Fruit fly (Drosophila melanogaster) whole organism, embryonic: ENCODE data around the gene Cda5.

Experiments used
- B-H2 ChIP-seq: fragments of 200-800 bp; sonication (Bioruptor generic); optimal IDR thresholded peaks from 2 replicates; lab custom pipeline; 2018; ENCODE audit warnings: missing biosample characterization, mild to moderate bottlenecking, missing genetic modification characterization
- CG11247 ChIP-seq: fragments of 200-800 bp; sonication (Bioruptor generic); IDR thresholded peaks from 2 replicates; pipeline ENCODE4 v1.3.6; 2022; ENCODE audit warnings: missing biosample characterization, missing genetic modification characterization
- CG12744 ChIP-seq: fragments of 200-800 bp; sonication (Bioruptor generic); optimal IDR thresholded peaks from 2 replicates; lab custom pipeline; 2016; ENCODE audit warnings: missing biosample characterization, missing genetic modification characterization
- CG13123 ChIP-seq: fragments of 200-800 bp; sonication (Bioruptor generic); optimal IDR thresholded peaks from 2 replicates; lab custom pipeline; 2016; ENCODE audit warnings: missing biosample characterization, missing genetic modification characterization
- CG13424 ChIP-seq: fragments of 200-800 bp; sonication (Bioruptor generic); optimal IDR thresholded peaks from 2 replicates; lab custom pipeline; 2019; ENCODE audit warnings: missing biosample characterization, mild to moderate bottlenecking, missing genetic modification characterization, moderate library complexity
- CG17802 ChIP-seq: fragments of 200-800 bp; sonication (Bioruptor generic); optimal IDR thresholded peaks from 2 replicates; lab custom pipeline; 2018; ENCODE audit warnings: missing biosample characterization, mild to moderate bottlenecking, missing genetic modification characterization, moderate library complexity
- CG18262 ChIP-seq: fragments of 200-800 bp; optimal IDR thresholded peaks from 3 replicates; lab custom pipeline; 2019; ENCODE audit warnings: missing biosample characterization, mild to moderate bottlenecking, missing genetic modification characterization, moderate library complexity
- CG1832 ChIP-seq: fragments of 200-800 bp; sonication (Bioruptor generic); optimal IDR thresholded peaks from 2 replicates; lab custom pipeline; 2017; ENCODE audit warnings: missing biosample characterization, mild to moderate bottlenecking, missing genetic modification characterization, inconsistent platforms
- CG2678 ChIP-seq: fragments of 200-800 bp; sonication (Bioruptor generic); optimal IDR thresholded peaks from 3 replicates; lab custom pipeline; 2019; ENCODE audit warnings: missing biosample characterization, mild to moderate bottlenecking, missing genetic modification characterization, moderate library complexity
- CG3407 ChIP-seq: fragments of 200-800 bp; sonication (Bioruptor generic); optimal IDR thresholded peaks from 2 replicates; lab custom pipeline; 2018; ENCODE audit warnings: missing biosample characterization, mild to moderate bottlenecking, missing genetic modification characterization
- CG3995 ChIP-seq: fragments of 200-800 bp; sonication (Bioruptor generic); optimal IDR thresholded peaks from 3 replicates; lab custom pipeline; 2016; ENCODE audit warnings: missing biosample characterization, missing genetic modification characterization
- CG4360 ChIP-seq: fragments of 200-800 bp; sonication (Bioruptor generic); IDR thresholded peaks from 2 replicates; pipeline ENCODE4 v1.3.6; 2022; ENCODE audit warnings: missing biosample characterization, missing genetic modification characterization
- CG4820 ChIP-seq: fragments of 200-800 bp; sonication (Bioruptor generic); optimal IDR thresholded peaks from 3 replicates; lab custom pipeline; 2016; ENCODE audit warnings: missing biosample characterization, missing genetic modification characterization
- CG4854 ChIP-seq: fragments of 200-800 bp; sonication (Bioruptor generic); optimal IDR thresholded peaks from 2 replicates; lab custom pipeline; 2016; ENCODE audit warnings: missing biosample characterization, missing genetic modification characterization, inconsistent platforms
- CG6654 ChIP-seq: fragments of 200-800 bp; sonication (Bioruptor generic); optimal IDR thresholded peaks from 2 replicates; lab custom pipeline; 2017; ENCODE audit warnings: missing biosample characterization, mild to moderate bottlenecking, missing genetic modification characterization
- CG6765 ChIP-seq: fragments of 200-800 bp; sonication (Bioruptor generic); optimal IDR thresholded peaks from 3 replicates; lab custom pipeline; 2017; ENCODE audit warnings: missing biosample characterization, mild to moderate bottlenecking, missing genetic modification characterization
- CG6854 ChIP-seq: fragments of 200-800 bp; sonication (Bioruptor generic); optimal IDR thresholded peaks from 3 replicates; lab custom pipeline; 2017; ENCODE audit warnings: missing biosample characterization, mild to moderate bottlenecking, missing genetic modification characterization
- CG8388 ChIP-seq: fragments of 200-800 bp; sonication (Bioruptor generic); optimal IDR thresholded peaks from 2 replicates; lab custom pipeline; 2019; ENCODE audit warnings: missing biosample characterization, mild to moderate bottlenecking, missing genetic modification characterization, moderate library complexity
- CG9817 ChIP-seq: fragments of 200-800 bp; sonication (Bioruptor generic); optimal IDR thresholded peaks from 2 replicates; lab custom pipeline; 2018; ENCODE audit warnings: missing biosample characterization, mild to moderate bottlenecking, missing genetic modification characterization, moderate library complexity
- Dek ChIP-seq: fragments of 200-800 bp; sonication (Bioruptor generic); optimal IDR thresholded peaks from 3 replicates; lab custom pipeline; 2019; ENCODE audit warnings: missing biosample characterization, mild to moderate bottlenecking, missing genetic modification characterization, moderate library complexity
- Fer2 ChIP-seq: fragments of 200-800 bp; sonication (Bioruptor generic); optimal IDR thresholded peaks from 2 replicates; lab custom pipeline; 2018; ENCODE audit warnings: missing biosample characterization, mild to moderate bottlenecking, missing genetic modification characterization, moderate library complexity
- HHEX ChIP-seq: fragments of 200-800 bp; sonication (Bioruptor generic); optimal IDR thresholded peaks from 3 replicates; lab custom pipeline; 2017; ENCODE audit warnings: missing biosample characterization, mild to moderate bottlenecking, missing genetic modification characterization, missing genetic modification reagents
- Hey ChIP-seq: fragments of 200-800 bp; sonication (Bioruptor generic); optimal IDR thresholded peaks from 3 replicates; lab custom pipeline; 2018; ENCODE audit warnings: missing biosample characterization, mild to moderate bottlenecking, missing genetic modification characterization
- Lpt ChIP-seq: fragments of >200 bp; optimal IDR thresholded peaks from 2 replicates; lab custom pipeline; 2018; ENCODE audit warnings: missing biosample characterization, missing genetic modification characterization
- Mrtf ChIP-seq: fragments of 200-800 bp; sonication (Bioruptor generic); IDR thresholded peaks from 3 replicates; pipeline ENCODE4 v1.3.6; 2022; ENCODE audit warnings: missing biosample characterization, missing genetic modification characterization
- NC2β ChIP-seq: fragments of 200-800 bp; sonication (Bioruptor generic); optimal IDR thresholded peaks from 2 replicates; lab custom pipeline; 2016; ENCODE audit warnings: missing biosample characterization, missing genetic modification characterization
- Nf-YA ChIP-seq: fragments of 200-800 bp; sonication (Bioruptor generic); IDR thresholded peaks from 2 replicates; pipeline ENCODE4 v1.3.6; 2022; ENCODE audit warnings: missing biosample characterization, missing genetic modification characterization
- NfI ChIP-seq: fragments of 200-800 bp; sonication (Bioruptor generic); optimal IDR thresholded peaks from 3 replicates; lab custom pipeline; 2018; ENCODE audit warnings: missing biosample characterization, mild to moderate bottlenecking, missing genetic modification characterization, moderate library complexity
- Opbp ChIP-seq: fragments of 200-800 bp; sonication (Bioruptor generic); IDR thresholded peaks from 3 replicates; pipeline ENCODE4 v1.3.6; 2022; ENCODE audit warnings: missing biosample characterization, missing genetic modification characterization; ENCODE audit not compliant: partially characterized antibody
- Sry-β ChIP-seq: fragments of 200-800 bp; sonication (Bioruptor generic); optimal IDR thresholded peaks from 2 replicates; lab custom pipeline; 2018; ENCODE audit warnings: missing biosample characterization, mild to moderate bottlenecking, missing genetic modification characterization, moderate library complexity
- Stat92E ChIP-seq, 3 experiments: fragments of >200 bp in 2 of 3; fragments of 200-800 bp in 1 of 3; sonication (Bioruptor generic) in 1 of 3; optimal IDR thresholded peaks; 2 replicates each; lab custom pipeline; 2017 to 2019; ENCODE audit warnings: missing biosample characterization in 3 of 3, missing genetic modification characterization in 3 of 3, mild to moderate bottlenecking in 1 of 3, moderate library complexity in 1 of 3
- ap ChIP-seq: fragments of 200-800 bp; sonication (Bioruptor generic); IDR thresholded peaks from 2 replicates; pipeline ENCODE4 v1.3.6; 2022; ENCODE audit warnings: missing biosample characterization, missing genetic modification characterization
- bbx ChIP-seq: fragments of 200-800 bp; sonication (Bioruptor generic); IDR thresholded peaks from 2 replicates; pipeline ENCODE4 v1.3.6; 2022; ENCODE audit warnings: missing biosample characterization, missing genetic modification characterization; ENCODE audit not compliant: partially characterized antibody
- crp ChIP-seq, 2 experiments: fragments of 200-800 bp; sonication (Bioruptor generic); optimal IDR thresholded peaks; 2 replicates in 1 of 2; 3 replicates in 1 of 2; lab custom pipeline; 2017; ENCODE audit warnings: missing biosample characterization in 2 of 2, missing genetic modification characterization in 2 of 2, mild to moderate bottlenecking in 1 of 2, moderate library complexity in 1 of 2
- dimm ChIP-seq: fragments of 200-800 bp; sonication (Bioruptor generic); IDR thresholded peaks from 2 replicates; pipeline ENCODE4 v1.3.6; 2022; ENCODE audit warnings: missing biosample characterization, missing genetic modification characterization
- en ChIP-seq: fragments of 200-800 bp; sonication (Bioruptor generic); optimal IDR thresholded peaks from 2 replicates; lab custom pipeline; 2016; ENCODE audit warnings: missing biosample characterization, missing genetic modification characterization
- fd64A ChIP-seq: fragments of 200-800 bp; sonication (Bioruptor generic); optimal IDR thresholded peaks from 3 replicates; lab custom pipeline; 2018; ENCODE audit warnings: missing biosample characterization, mild to moderate bottlenecking, missing genetic modification characterization
- fru ChIP-seq: fragments of >200 bp; optimal IDR thresholded peaks from 2 replicates; lab custom pipeline; 2017
- gce ChIP-seq: fragments of 200-800 bp; sonication (Bioruptor generic); IDR thresholded peaks from 3 replicates; pipeline ENCODE4 v1.3.6; 2022; ENCODE audit warnings: missing biosample characterization, missing genetic modification characterization
- gsb ChIP-seq: fragments of 200-800 bp; sonication (Bioruptor generic); IDR thresholded peaks from 2 replicates; pipeline ENCODE4 v1.3.6; 2022; ENCODE audit warnings: missing biosample characterization, missing genetic modification characterization
- ham ChIP-seq: fragments of 200-800 bp; sonication (Bioruptor generic); IDR thresholded peaks from 2 replicates; pipeline ENCODE4 v1.3.6; 2022; ENCODE audit warnings: missing biosample characterization, missing genetic modification characterization
- hbn ChIP-seq: fragments of 200-800 bp; sonication (Bioruptor generic); IDR thresholded peaks from 2 replicates; pipeline ENCODE4 v1.3.6; 2022; ENCODE audit warnings: missing biosample characterization, missing genetic modification characterization; ENCODE audit not compliant: partially characterized antibody
- hth ChIP-seq: fragments of >200 bp; optimal IDR thresholded peaks from 2 replicates; lab custom pipeline; 2017; ENCODE audit warnings: inconsistent platforms
- pita ChIP-seq: fragments of 200-800 bp; sonication (Bioruptor generic); optimal IDR thresholded peaks from 2 replicates; lab custom pipeline; 2017; ENCODE audit warnings: missing biosample characterization, mild to moderate bottlenecking, missing genetic modification characterization
- so ChIP-seq: fragments of 200-800 bp; sonication (Bioruptor generic); IDR thresholded peaks from 3 replicates; pipeline ENCODE4 v1.3.6; 2022; ENCODE audit warnings: missing biosample characterization, missing genetic modification characterization
- sqz ChIP-seq: fragments of 200-800 bp; sonication (Bioruptor generic); optimal IDR thresholded peaks from 3 replicates; lab custom pipeline; 2018; ENCODE audit warnings: missing biosample characterization, mild to moderate bottlenecking, missing genetic modification characterization
- sr ChIP-seq: fragments of 200-800 bp; sonication (Bioruptor generic); IDR thresholded peaks from 3 replicates; pipeline ENCODE4 v1.3.6; 2022; ENCODE audit warnings: missing biosample characterization, missing genetic modification characterization
- vvl ChIP-seq: fragments of 200-800 bp; sonication (Bioruptor generic); IDR thresholded peaks from 2 replicates; pipeline ENCODE4 v1.3.6; 2022; ENCODE audit warnings: missing biosample characterization, missing genetic modification characterization

The Cda5 gene

dm6 chr2L:107476-108436 lies 42.6 kb upstream of the Cda5 start (continued):
- TF ChIP-seq crp (GFP tag; optimal IDR thresholded peaks at IDR 0.05; lab: Kevin White, UChicago): peak; percentile 48 to 92
- peak; percentile 0 for TF ChIP-seq CG13424
- TF ChIP-seq CG4360: no peak
- TF ChIP-seq fd64A (GFP tag; lab: Kevin White, UChicago): no peak
- TF ChIP-seq CG3995 (GFP tag; lab: Kevin White, UChicago): no peak
- TF ChIP-seq CG1832: no peak
- no peak for TF ChIP-seq sqz (GFP tag; lab: Kevin White, UChicago)
- TF ChIP-seq B-H2 (GFP tag; lab: Kevin White, UChicago): peak; percentile 29
- no peak for TF ChIP-seq gce
- peak; percentile 75 for TF ChIP-seq vvl
- TF ChIP-seq CG4820 (GFP tag; lab: Kevin White, UChicago): no peak
- peak; percentile 64 for TF ChIP-seq CG6854
- peak; percentile 43; the same call in 1 of the 2 replicates for TF ChIP-seq bbx
- TF ChIP-seq CG4854 (GFP tag; lab: Kevin White, UChicago): no peak
- no peak for TF ChIP-seq CG3407 (GFP tag; lab: Kevin White, UChicago)
- TF ChIP-seq ham (GFP tag; lab: Robert Waterston, UW): no peak
- no peak for TF ChIP-seq sr (GFP tag; lab: Robert Waterston, UW)
- no peak for TF ChIP-seq CG2678 (tag; lab: Kevin White, UChicago)
- TF ChIP-seq Nf-YA (GFP tag; lab: Robert Waterston, UW): no peak
- peak; percentile 16 for TF ChIP-seq CG18262 (tag; lab: Kevin White, UChicago)
- TF ChIP-seq Sry-β (GFP tag; lab: Kevin White, UChicago): peak; percentile 55
- no peak for TF ChIP-seq ap
- peak; percentile 32 for TF ChIP-seq en (GFP tag; lab: Kevin White, UChicago)
- TF ChIP-seq CG13123 (GFP tag; lab: Kevin White, UChicago): no peak
- TF ChIP-seq hth (lab: Kevin White, UChicago): no peak
- peak; percentile 8 for TF ChIP-seq HHEX (GFP tag; lab: Kevin White, UChicago)
- peak; percentile 15; the same call in 1 of the 2 replicates for TF ChIP-seq hbn (GFP tag; lab: Robert Waterston, UW)
- TF ChIP-seq Dek (tag; lab: Kevin White, UChicago): peak; percentile 10
- TF ChIP-seq fru (lab: Kevin White, UChicago): no peak
- TF ChIP-seq CG8388 (GFP tag; lab: Kevin White, UChicago): no peak
- TF ChIP-seq Stat92E (GFP tag; optimal IDR thresholded peaks at IDR 0.05; lab: Kevin White, UChicago): peak in 1 of 3 experiments; percentile 73
- peak; percentile 71 for TF ChIP-seq CG6765 (GFP tag; lab: Kevin White, UChicago)
- no peak for TF ChIP-seq CG9817 (tag; lab: Kevin White, UChicago)
- TF ChIP-seq NC2β (GFP tag; lab: Kevin White, UChicago): no peak
- no peak for TF ChIP-seq gsb (GFP tag; lab: Robert Waterston, UW)
- TF ChIP-seq Hey (tag; lab: Kevin White, UChicago): no peak
- TF ChIP-seq Lpt (GFP tag; lab: Kevin White, UChicago): no peak
- TF ChIP-seq so (GFP tag; lab: Robert Waterston, UW): 0 out of 3 replicates have a peak, but pooled peaks have one; percentile 36
- no peak for TF ChIP-seq Opbp (GFP tag; lab: Robert Waterston, UW)
- TF ChIP-seq NfI (GFP tag; lab: Kevin White, UChicago): peak; percentile 2
- peak; percentile 27 for TF ChIP-seq pita
- TF ChIP-seq CG6654 (GFP tag; lab: Kevin White, UChicago): no peak
- TF ChIP-seq CG12744: no peak
- no peak for TF ChIP-seq CG17802 (tag; lab: Kevin White, UChicago)
- no peak for TF ChIP-seq Fer2
- no peak for TF ChIP-seq dimm (GFP tag; lab: Robert Waterston, UW)
- TF ChIP-seq Mrtf (GFP tag; lab: Robert Waterston, UW): no peak
- TF ChIP-seq CG11247 (GFP tag; lab: Robert Waterston, UW): no peak
